Worm (Caenorhabditis elegans): ENCODE measurements around the gene T26E4.3.
"Not testable (repeated sequence)": the region's sequence is repeated elsewhere in the genome, so short reads cannot be mapped to it uniquely, and the experiment has no call there.

- TF ChIP-seq lsy-2 (tag; optimal IDR thresholded peaks at IDR 0.05); ama-1 (optimal IDR thresholded peaks at IDR 0.05); aly-2 (tag; optimal IDR thresholded peaks at IDR 0.05); unc-62 (GFP tag; optimal IDR thresholded peaks at IDR 0.05 in 1 of 2); unc-62 (tag; optimal IDR thresholded peaks at IDR 0.05); daf-8 (GFP tag; IDR thresholded peaks at IDR 0.05); ces-1 (GFP tag; optimal IDR thresholded peaks at IDR 0.05); pqm-1 (tag; optimal IDR thresholded peaks at IDR 0.05); unc-39 (tag; optimal IDR thresholded peaks at IDR 0.05); nhr-11 (tag; optimal IDR thresholded peaks at IDR 0.05); daf-12 (tag; optimal IDR thresholded peaks at IDR 0.05); mes-2 (tag; optimal IDR thresholded peaks at IDR 0.05; ENCODE audit: poor library complexity, severe bottlenecking); attf-4 (tag; optimal IDR thresholded peaks at IDR 0.05); nhr-77 (tag; optimal IDR thresholded peaks at IDR 0.05); dmd-6 (GFP tag; IDR thresholded peaks at IDR 0.05): not testable (repeated sequence)
Observed at ce11 chrV:15802623-15803022, 20.0 kb downstream of the T26E4.3 start, which contains the start of gene T26E4.9.
